Fruit fly (Drosophila melanogaster): ENCODE results near the gene Atac3.
A peak's percentile ranks its signal among the peaks of the same experiment; 100 is the strongest.

Gene Atac3

dm6 chr3L:331842-332802, 4.3 kb upstream of the Atac3 start, which contains the start of gene mthl9 (continued):
- no peak for TF ChIP-seq esg (GFP tag; conservative IDR thresholded peaks at IDR 0.05)
- no peak for TF ChIP-seq crc (GFP tag; optimal IDR thresholded peaks at IDR 0.05)
- TF ChIP-seq cg (GFP tag; optimal IDR thresholded peaks at IDR 0.05) = no peak
- no peak for TF ChIP-seq Hey (tag; optimal IDR thresholded peaks at IDR 0.05)
- TF ChIP-seq tup (GFP tag; optimal IDR thresholded peaks at IDR 0.05) = no peak
- TF ChIP-seq CG32767 (GFP tag; IDR thresholded peaks at IDR 0.05) = no peak
- TF ChIP-seq ab (GFP tag; optimal IDR thresholded peaks at IDR 0.05) = no peak
- TF ChIP-seq CG5953 (GFP tag; IDR thresholded peaks at IDR 0.05) = no peak
- TF ChIP-seq CG9817 (tag; optimal IDR thresholded peaks at IDR 0.05) = no peak
- TF ChIP-seq Hr51 (GFP tag; optimal IDR thresholded peaks at IDR 0.05) = no peak
- TF ChIP-seq CG43689 (GFP tag; IDR thresholded peaks at IDR 0.05) = no peak
- no peak for TF ChIP-seq eyg (GFP tag; optimal IDR thresholded peaks at IDR 0.05)
- TF ChIP-seq bbx (GFP tag; IDR thresholded peaks at IDR 0.05; ENCODE audit: partially characterized antibody) = no peak
- no peak for TF ChIP-seq Fer2 (tag; optimal IDR thresholded peaks at IDR 0.05)
- TF ChIP-seq fd102C (GFP tag; optimal IDR thresholded peaks at IDR 0.05) = no peak
- peak; percentile 74; the same call in 2 of the 3 replicates for TF ChIP-seq so (GFP tag; IDR thresholded peaks at IDR 0.05)
- no peak for TF ChIP-seq nerfin-2 (GFP tag; IDR thresholded peaks at IDR 0.05; ENCODE audit: partially characterized antibody)
- TF ChIP-seq phol (tag; optimal IDR thresholded peaks at IDR 0.05) = no peak
- peak; percentile 45 for TF ChIP-seq nau (GFP tag; optimal IDR thresholded peaks at IDR 0.05)
- TF ChIP-seq CG14050 (GFP tag; IDR thresholded peaks at IDR 0.05) = no peak
- no peak for TF ChIP-seq Taf1 (GFP tag; IDR thresholded peaks at IDR 0.05)
- TF ChIP-seq ato (GFP tag; IDR thresholded peaks at IDR 0.05; ENCODE audit: partially characterized antibody) = 0 out of 2 replicates have a peak, but pooled peaks have one; percentile 17
- no peak for TF ChIP-seq CG10209 (GFP tag; optimal IDR thresholded peaks at IDR 0.05)
- TF ChIP-seq vfl (GFP tag; optimal IDR thresholded peaks at IDR 0.05) = no peak
- TF ChIP-seq CG7271 (tag; optimal IDR thresholded peaks at IDR 0.05) = no peak
- TF ChIP-seq cad (GFP tag; optimal IDR thresholded peaks at IDR 0.05) = no peak
- no peak for TF ChIP-seq CG8944 (GFP tag; optimal IDR thresholded peaks at IDR 0.05)
- no peak for TF ChIP-seq bowl (GFP tag; IDR thresholded peaks at IDR 0.05)
- TF ChIP-seq psq (GFP tag; optimal IDR thresholded peaks at IDR 0.05) = no peak
- no peak for TF ChIP-seq nerfin-1 (tag; optimal IDR thresholded peaks at IDR 0.05)
- peak; percentile 8 for TF ChIP-seq NfI (GFP tag; optimal IDR thresholded peaks at IDR 0.05)
- TF ChIP-seq CG3726 (GFP tag; IDR thresholded peaks at IDR 0.05) = no peak
- no peak for TF ChIP-seq Sin3A (optimal IDR thresholded peaks at IDR 0.05)
- TF ChIP-seq chm (GFP tag; IDR thresholded peaks at IDR 0.05) = peak; percentile 36; the same call in 1 of the 2 replicates
- no peak for TF ChIP-seq sima (GFP tag; optimal IDR thresholded peaks at IDR 0.05)
- no peak for TF ChIP-seq Dek (tag; optimal IDR thresholded peaks at IDR 0.05)
- no peak for TF ChIP-seq hkb (optimal IDR thresholded peaks at IDR 0.05)
- TF ChIP-seq hkb (GFP tag; IDR thresholded peaks at IDR 0.05) = peak; percentile 46; the same call in 1 of the 2 replicates
- TF ChIP-seq CG7928 (GFP tag; optimal IDR thresholded peaks at IDR 0.05) = no peak
- TF ChIP-seq CG33557 (GFP tag; optimal IDR thresholded peaks at IDR 0.05) = no peak
- TF ChIP-seq CG9876 (GFP tag; optimal IDR thresholded peaks at IDR 0.05) = no peak
- TF ChIP-seq zfh1 (GFP tag; IDR thresholded peaks at IDR 0.05) = no peak
- peak; percentile 49; the same call in 1 of the 2 replicates for TF ChIP-seq hbn (GFP tag; IDR thresholded peaks at IDR 0.05; ENCODE audit: partially characterized antibody)
- TF ChIP-seq jumu (GFP tag; optimal IDR thresholded peaks at IDR 0.05) = no peak
- no peak for TF ChIP-seq mam (GFP tag; optimal IDR thresholded peaks at IDR 0.05)
- no peak for TF ChIP-seq danr (GFP tag; IDR thresholded peaks at IDR 0.05)
- TF ChIP-seq CG34422 (GFP tag; IDR thresholded peaks at IDR 0.05) = peak; percentile 56; the same call in 1 of the 3 replicates
- TF ChIP-seq CG18764 (GFP tag; optimal IDR thresholded peaks at IDR 0.05) = no peak
- TF ChIP-seq slbo (GFP tag; IDR thresholded peaks at IDR 0.05) = peak; percentile 36; the same call in 1 of the 2 replicates
